Worm (Caenorhabditis elegans) whole organism, L4/young adult: Measurements from ENCODE around the gene atgp-1.

Experiments
- W03F9.2 ChIP-seq: fragments of 150-350 bp; optimal IDR thresholded peaks from 2 replicates; lab custom pipeline; 2014; ENCODE audit warnings: missing biosample characterization, missing genetic modification characterization
- dao-5 ChIP-seq: sonication (generic microtip); optimal IDR thresholded peaks from 2 replicates; lab custom pipeline; 2016; ENCODE audit warnings: missing genotype, missing genetic modification characterization, moderate library complexity, missing compliant biosample characterization
- him-1 ChIP-seq: sonication (generic microtip); optimal IDR thresholded peaks from 2 replicates; lab custom pipeline; 2016; ENCODE audit warnings: missing genotype, missing genetic modification reagents, missing genetic modification characterization, missing compliant biosample characterization

DNA sequence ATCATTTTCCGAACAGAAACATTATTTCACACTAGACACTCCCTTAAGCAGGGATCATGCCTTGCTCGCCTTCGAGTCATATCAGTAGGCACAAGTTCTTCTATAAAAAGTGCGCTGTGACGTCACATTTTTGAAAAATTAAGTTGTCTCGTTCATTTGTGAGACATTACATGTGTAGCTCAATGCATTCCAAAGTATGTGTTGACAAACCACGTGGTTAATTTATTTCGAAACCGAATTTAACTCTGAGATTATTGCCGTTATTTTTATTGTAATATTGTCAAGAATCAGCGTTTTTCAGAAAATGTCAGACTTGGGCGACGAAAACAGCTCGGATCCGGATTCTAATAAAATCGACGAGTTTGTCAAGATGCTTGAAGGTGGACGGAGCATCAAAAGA, 25.3 kb downstream of the atgp-1 start, which contains the start of gene T28F3.5:
- TF ChIP-seq him-1 (no peak), W03F9.2 (tag; lab: Kevin White, UChicago) (no peak), dao-5 (tag; lab: Kevin White, UChicago) (no peak)
